Fruit fly (Drosophila melanogaster): ENCODE data around the gene pths.

pths gene

dm6 chr2L:21187753-21188152, 44.7 kb downstream of the pths start:
- no peak for TF ChIP-seq noc (tag; optimal IDR thresholded peaks at IDR 0.05)

DNA sequence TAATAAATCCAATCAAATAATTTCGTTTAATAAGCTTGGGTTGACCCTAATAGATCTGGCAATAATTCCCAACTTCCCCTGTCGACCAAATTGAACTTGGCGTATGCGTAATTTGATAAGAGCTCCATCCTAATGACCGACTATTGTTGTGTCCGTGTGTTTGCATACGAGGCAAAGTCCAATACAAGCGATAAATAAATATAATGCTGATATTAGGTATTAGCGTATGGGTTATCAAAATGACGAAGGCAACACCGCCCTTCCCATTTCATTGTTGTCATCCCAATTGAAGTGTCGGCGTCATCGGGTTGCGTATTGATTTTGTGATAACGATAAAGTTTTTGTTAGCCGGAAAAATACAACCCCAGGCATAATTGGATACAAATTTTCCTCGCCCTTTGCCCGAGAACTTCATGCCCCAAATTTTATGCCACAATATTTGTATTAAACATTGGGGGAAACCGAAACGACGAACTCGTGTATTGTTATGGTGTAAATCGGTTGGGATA, 46.3 kb downstream of the pths start:
- TF ChIP-seq noc (tag; optimal IDR thresholded peaks at IDR 0.05) = no peak
